Fruit fly (Drosophila melanogaster) whole organism, embryonic: ENCODE results near the gene Obp93a.

ENCODE experiments used
- CG14441 ChIP-seq: fragments of 200-800 bp; sonication (Bioruptor generic); IDR thresholded peaks from 2 replicates; pipeline ENCODE4 v1.3.6; 2022; ENCODE audit warnings: missing biosample characterization, missing genetic modification characterization
- CG1529 ChIP-seq: fragments of 200-800 bp; sonication (Bioruptor generic); optimal IDR thresholded peaks from 3 replicates; lab custom pipeline; 2018; ENCODE audit warnings: missing biosample characterization, missing genetic modification characterization
- CG8478 ChIP-seq: fragments of >200 bp; optimal IDR thresholded peaks from 2 replicates; lab custom pipeline; 2018
- caup ChIP-seq: fragments of 200-800 bp; sonication (Bioruptor generic); optimal IDR thresholded peaks from 3 replicates; lab custom pipeline; 2017; ENCODE audit warnings: missing biosample characterization, mild to moderate bottlenecking, missing genetic modification characterization, moderate library complexity; ENCODE audit not compliant: severe bottlenecking
- ewg ChIP-seq: fragments of 200-800 bp; sonication (Bioruptor generic); optimal IDR thresholded peaks from 3 replicates; lab custom pipeline; 2017; ENCODE audit warnings: mild to moderate bottlenecking, missing biosample characterization, missing genetic modification reagents, missing genetic modification characterization
- gce ChIP-seq: fragments of 200-800 bp; sonication (Bioruptor generic); IDR thresholded peaks from 3 replicates; pipeline ENCODE4 v1.3.6; 2022; ENCODE audit warnings: missing biosample characterization, missing genetic modification characterization
- jing ChIP-seq: fragments of 200-800 bp; sonication (Bioruptor generic); optimal IDR thresholded peaks from 2 replicates; lab custom pipeline; 2018; ENCODE audit warnings: missing biosample characterization, mild to moderate bottlenecking, missing genetic modification characterization
- sc ChIP-seq, 3 experiments: fragments of >200 bp in 2 of 3; fragments of 200-800 bp in 1 of 3; sonication (Bioruptor generic) in 1 of 3; optimal IDR thresholded peaks; 2 replicates in 2 of 3; 3 replicates in 1 of 3; lab custom pipeline; 2017; ENCODE audit warnings: mild to moderate bottlenecking in 1 of 3, missing biosample characterization in 1 of 3, missing genetic modification characterization in 1 of 3, missing genetic modification reagents in 1 of 3
- wek ChIP-seq: fragments of 200-800 bp; sonication (Bioruptor generic); optimal IDR thresholded peaks from 3 replicates; lab custom pipeline; 2018; ENCODE audit warnings: missing biosample characterization, mild to moderate bottlenecking, missing genetic modification characterization, moderate library complexity

DNA sequence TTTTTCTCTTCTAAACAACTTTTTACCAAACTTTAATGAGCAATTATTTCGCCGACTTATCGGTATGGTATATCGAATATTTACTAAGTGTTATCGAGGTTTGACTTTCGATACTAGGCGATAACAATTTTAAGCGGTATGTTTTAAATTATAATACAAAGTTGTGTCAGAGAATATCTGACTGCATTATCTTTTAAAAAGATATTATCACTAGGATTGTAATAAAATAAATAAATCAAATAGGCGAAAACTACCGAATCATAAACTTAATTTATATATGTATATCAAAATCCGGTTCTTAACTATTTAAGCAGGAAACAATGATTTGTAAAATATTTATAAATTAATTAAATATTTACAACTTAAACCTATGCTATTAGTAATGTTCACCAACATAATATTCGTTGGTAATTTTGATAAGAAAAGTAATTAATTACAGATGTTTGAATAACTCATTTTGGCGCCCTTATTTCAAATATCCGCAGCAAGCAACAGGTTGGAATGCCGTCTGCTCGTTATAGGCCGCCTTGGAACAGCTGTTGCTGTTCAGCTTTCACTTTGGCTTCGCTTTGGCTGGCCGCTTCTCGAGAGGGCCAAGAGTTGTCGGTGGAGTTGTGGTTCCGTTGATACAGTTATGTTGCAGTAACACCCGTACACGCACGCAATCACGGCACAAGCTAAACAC, 21.5 kb downstream of the Obp93a start, which contains the start of the genes Sec15 and rtet:
- TF ChIP-seq jing, result no peak
- TF ChIP-seq wek, result peak; percentile 4
- peak; percentile 41 for TF ChIP-seq caup (GFP tag; lab: Kevin White, UChicago)
- TF ChIP-seq CG8478 (lab: Kevin White, UChicago), result no peak
- TF ChIP-seq gce (GFP tag; lab: Robert Waterston, UW), result no peak
- no peak for TF ChIP-seq sc (optimal IDR thresholded peaks at IDR 0.05; lab: Kevin White, UChicago)
- peak; percentile 5 for TF ChIP-seq sc (GFP tag; optimal IDR thresholded peaks at IDR 0.05; lab: Kevin White, UChicago)
- TF ChIP-seq CG1529, result no peak
- peak; percentile 60 for TF ChIP-seq ewg
- TF ChIP-seq CG14441 (GFP tag; lab: Robert Waterston, UW), result peak; percentile 58
